Fruit fly (Drosophila melanogaster) whole organism, embryonic: ENCODE measurements around the gene CG4230.
A peak's percentile ranks its signal among the peaks of the same experiment; 100 is the strongest.

ENCODE experiments used
- CG11560 ChIP-seq: fragments of 200-800 bp; sonication (Bioruptor generic); IDR thresholded peaks from 3 replicates; pipeline ENCODE4 v1.3.6; 2022; ENCODE audit warnings: missing biosample characterization, missing genetic modification characterization
- CG11695 ChIP-seq: fragments of 200-800 bp; sonication (Bioruptor generic); IDR thresholded peaks from 3 replicates; pipeline ENCODE4 v1.3.6; 2022; ENCODE audit warnings: missing biosample characterization, missing genetic modification characterization
- CG12942 ChIP-seq: fragments of 200-800 bp; sonication (Bioruptor generic); optimal IDR thresholded peaks from 3 replicates; lab custom pipeline; 2016; ENCODE audit warnings: missing biosample characterization, missing genetic modification characterization
- CG14441 ChIP-seq: fragments of 200-800 bp; sonication (Bioruptor generic); IDR thresholded peaks from 2 replicates; pipeline ENCODE4 v1.3.6; 2022; ENCODE audit warnings: missing biosample characterization, missing genetic modification characterization
- CG15011 ChIP-seq: fragments of 200-800 bp; sonication (Bioruptor generic); optimal IDR thresholded peaks from 3 replicates; lab custom pipeline; 2018; ENCODE audit warnings: missing biosample characterization, mild to moderate bottlenecking, missing genetic modification characterization
- CG17359 ChIP-seq: fragments of 200-800 bp; sonication (Bioruptor generic); optimal IDR thresholded peaks from 3 replicates; lab custom pipeline; 2018; ENCODE audit warnings: missing biosample characterization, mild to moderate bottlenecking, missing genetic modification characterization, moderate library complexity
- CG17612 ChIP-seq: fragments of 200-800 bp; sonication (Bioruptor generic); IDR thresholded peaks from 2 replicates; pipeline ENCODE4 v1.3.6; 2022; ENCODE audit warnings: missing biosample characterization, missing genetic modification characterization
- CG2678 ChIP-seq: fragments of 200-800 bp; sonication (Bioruptor generic); optimal IDR thresholded peaks from 3 replicates; lab custom pipeline; 2019; ENCODE audit warnings: missing biosample characterization, mild to moderate bottlenecking, missing genetic modification characterization, moderate library complexity
- CG32772 ChIP-seq: fragments of 200-800 bp; sonication (Bioruptor generic); IDR thresholded peaks from 2 replicates; pipeline ENCODE4 v1.3.6; 2022; ENCODE audit warnings: missing biosample characterization, missing genetic modification characterization
- CG34224 ChIP-seq: fragments of 200-800 bp; sonication (Bioruptor generic); IDR thresholded peaks from 3 replicates; pipeline ENCODE4 v1.3.6; 2022; ENCODE audit warnings: missing biosample characterization, missing genetic modification characterization; ENCODE audit not compliant: partially characterized antibody
- CG5245 ChIP-seq: fragments of 200-800 bp; sonication (Bioruptor generic); optimal IDR thresholded peaks from 3 replicates; lab custom pipeline; 2016; ENCODE audit warnings: missing biosample characterization, missing genetic modification characterization
- CG6854 ChIP-seq: fragments of 200-800 bp; sonication (Bioruptor generic); optimal IDR thresholded peaks from 3 replicates; lab custom pipeline; 2017; ENCODE audit warnings: missing biosample characterization, mild to moderate bottlenecking, missing genetic modification characterization
- CG7271 ChIP-seq: fragments of 200-800 bp; sonication (Bioruptor generic); optimal IDR thresholded peaks from 2 replicates; lab custom pipeline; 2018; ENCODE audit warnings: missing biosample characterization, mild to moderate bottlenecking, missing genetic modification characterization, moderate library complexity
- CG7987 ChIP-seq: fragments of 200-800 bp; sonication (Bioruptor generic); optimal IDR thresholded peaks from 2 replicates; lab custom pipeline; 2018; ENCODE audit warnings: missing biosample characterization, mild to moderate bottlenecking, missing genetic modification characterization, moderate library complexity
- CG8359 ChIP-seq: fragments of 200-800 bp; sonication (Bioruptor generic); optimal IDR thresholded peaks from 2 replicates; lab custom pipeline; 2017; ENCODE audit warnings: missing biosample characterization, mild to moderate bottlenecking, missing genetic modification characterization, borderline replicate concordance
- D19B ChIP-seq: fragments of 200-800 bp; sonication (Bioruptor generic); optimal IDR thresholded peaks from 2 replicates; lab custom pipeline; 2017; ENCODE audit warnings: missing biosample characterization, mild to moderate bottlenecking, missing genetic modification characterization
- Dip3 ChIP-seq: fragments of 200-800 bp; sonication (Bioruptor generic); optimal IDR thresholded peaks from 3 replicates; lab custom pipeline; 2016; ENCODE audit warnings: missing biosample characterization, missing genetic modification characterization
- ERR ChIP-seq: fragments of 200-800 bp; sonication (Bioruptor generic); optimal IDR thresholded peaks from 2 replicates; lab custom pipeline; 2016; ENCODE audit warnings: missing biosample characterization, missing genetic modification characterization
- HLHmδ ChIP-seq: fragments of 200-800 bp; sonication (Bioruptor generic); optimal IDR thresholded peaks from 2 replicates; lab custom pipeline; 2018; ENCODE audit warnings: missing biosample characterization, mild to moderate bottlenecking, missing genetic modification characterization, moderate library complexity
- Hey ChIP-seq: fragments of 200-800 bp; sonication (Bioruptor generic); optimal IDR thresholded peaks from 3 replicates; lab custom pipeline; 2018; ENCODE audit warnings: missing biosample characterization, mild to moderate bottlenecking, missing genetic modification characterization
- Hmr ChIP-seq: fragments of 200-800 bp; sonication (Bioruptor generic); optimal IDR thresholded peaks from 3 replicates; lab custom pipeline; 2017; ENCODE audit warnings: mild to moderate bottlenecking, missing biosample characterization, missing genetic modification reagents, missing genetic modification characterization
- Hr3 ChIP-seq: fragments of 200-800 bp; sonication (Bioruptor generic); optimal IDR thresholded peaks from 3 replicates; lab custom pipeline; 2016; ENCODE audit warnings: missing biosample characterization, missing genetic modification characterization
- Neu2 ChIP-seq: fragments of 200-800 bp; sonication (Bioruptor generic); optimal IDR thresholded peaks from 3 replicates; lab custom pipeline; 2016; ENCODE audit warnings: missing biosample characterization, missing genetic modification characterization, borderline replicate concordance
- Nf-YC ChIP-seq: fragments of 200-800 bp; optimal IDR thresholded peaks from 3 replicates; lab custom pipeline; 2019; ENCODE audit warnings: missing biosample characterization, mild to moderate bottlenecking, missing genetic modification characterization, moderate library complexity
- Rfx ChIP-seq: fragments of 200-800 bp; sonication (Bioruptor generic); IDR thresholded peaks from 2 replicates; pipeline ENCODE4 v1.3.6; 2022; ENCODE audit warnings: missing biosample characterization, missing genetic modification characterization
- TFAM ChIP-seq: fragments of 200-800 bp; sonication (Bioruptor generic); optimal IDR thresholded peaks from 2 replicates; lab custom pipeline; 2017; ENCODE audit warnings: missing biosample characterization, missing genetic modification characterization, inconsistent platforms
- Taf1 ChIP-seq: fragments of 200-800 bp; sonication (Bioruptor generic); IDR thresholded peaks from 2 replicates; pipeline ENCODE4 v1.3.6; 2022; ENCODE audit warnings: missing biosample characterization, missing genetic modification characterization
- ab ChIP-seq: fragments of 200-800 bp; sonication (Bioruptor generic); optimal IDR thresholded peaks from 2 replicates; lab custom pipeline; 2016; ENCODE audit warnings: missing biosample characterization, missing genetic modification characterization
- ato ChIP-seq: fragments of 200-800 bp; sonication (Bioruptor generic); IDR thresholded peaks from 2 replicates; pipeline ENCODE4 v1.3.6; 2022; ENCODE audit warnings: missing biosample characterization, missing genetic modification characterization; ENCODE audit not compliant: partially characterized antibody
- bab2 ChIP-seq: fragments of 200-800 bp; sonication (Bioruptor generic); optimal IDR thresholded peaks from 2 replicates; lab custom pipeline; 2016; ENCODE audit warnings: missing biosample characterization, missing genetic modification characterization
- chn ChIP-seq: fragments of 200-800 bp; sonication (Bioruptor generic); optimal IDR thresholded peaks from 2 replicates; lab custom pipeline; 2016; ENCODE audit warnings: missing biosample characterization, missing genetic modification characterization
- croc ChIP-seq: fragments of 200-800 bp; sonication (Bioruptor generic); conservative IDR thresholded peaks from 3 replicates; pipeline ENCODE4 v1.3.6; 2022; ENCODE audit warnings: missing biosample characterization, missing genetic modification characterization
- dimm ChIP-seq: fragments of 200-800 bp; sonication (Bioruptor generic); IDR thresholded peaks from 2 replicates; pipeline ENCODE4 v1.3.6; 2022; ENCODE audit warnings: missing biosample characterization, missing genetic modification characterization
- dm ChIP-seq: fragments of 200-800 bp; sonication (Bioruptor generic); optimal IDR thresholded peaks from 3 replicates; lab custom pipeline; 2016; ENCODE audit warnings: missing biosample characterization, missing genetic modification characterization
- emc ChIP-seq: fragments of 200-800 bp; sonication (Bioruptor generic); optimal IDR thresholded peaks from 2 replicates; lab custom pipeline; 2016; ENCODE audit warnings: missing biosample characterization, missing genetic modification characterization
- fu2 ChIP-seq: fragments of 200-800 bp; sonication (Bioruptor generic); optimal IDR thresholded peaks from 2 replicates; lab custom pipeline; 2016; ENCODE audit warnings: missing biosample characterization, missing genetic modification characterization
- hkb ChIP-seq, 2 experiments: fragments of 200-800 bp in 1 of 2; fragments of >200 bp in 1 of 2; sonication (Bioruptor generic) in 1 of 2; IDR thresholded peaks in 1 of 2; optimal IDR thresholded peaks in 1 of 2; 2 replicates each; pipeline versions ENCODE4 v1.3.6 to Lab custom; 2017 to 2022; ENCODE audit warnings: missing biosample characterization in 1 of 2, missing genetic modification characterization in 1 of 2
- inv ChIP-seq: fragments of 200-800 bp; sonication (Bioruptor generic); IDR thresholded peaks from 2 replicates; pipeline ENCODE4 v1.3.6; 2022; ENCODE audit warnings: missing biosample characterization, missing genetic modification characterization; ENCODE audit not compliant: partially characterized antibody
- kni ChIP-seq: fragments of 200-800 bp; sonication (Bioruptor generic); optimal IDR thresholded peaks from 3 replicates; lab custom pipeline; 2017; ENCODE audit warnings: mild to moderate bottlenecking, missing biosample characterization, missing genetic modification reagents, missing genetic modification characterization
- lilli ChIP-seq: fragments of 200-800 bp; sonication (Bioruptor generic); optimal IDR thresholded peaks from 3 replicates; lab custom pipeline; 2016; ENCODE audit warnings: missing biosample characterization, missing genetic modification characterization
- lov ChIP-seq, 2 experiments: fragments of 200-800 bp in 1 of 2; fragments of >200 bp in 1 of 2; sonication (Bioruptor generic) in 1 of 2; IDR thresholded peaks in 1 of 2; optimal IDR thresholded peaks in 1 of 2; 2 replicates in 1 of 2; 3 replicates in 1 of 2; pipeline versions ENCODE4 v1.3.6 to Lab custom; 2017 to 2022; ENCODE audit warnings: missing biosample characterization in 1 of 2, missing genetic modification characterization in 1 of 2
- luna ChIP-seq: fragments of 200-800 bp; sonication (Bioruptor generic); optimal IDR thresholded peaks from 2 replicates; lab custom pipeline; 2016; ENCODE audit warnings: missing biosample characterization, missing genetic modification characterization
- row ChIP-seq: fragments of 200-800 bp; sonication (Bioruptor generic); IDR thresholded peaks from 3 replicates; pipeline ENCODE4 v1.3.6; 2022; ENCODE audit warnings: missing biosample characterization, missing genetic modification characterization
- run ChIP-seq: fragments of 200-800 bp; sonication (Bioruptor generic); optimal IDR thresholded peaks from 3 replicates; lab custom pipeline; 2018; ENCODE audit warnings: missing biosample characterization, mild to moderate bottlenecking, missing genetic modification characterization
- scrt ChIP-seq: fragments of 200-800 bp; sonication (Bioruptor generic); optimal IDR thresholded peaks from 2 replicates; lab custom pipeline; 2018; ENCODE audit warnings: missing biosample characterization, mild to moderate bottlenecking, missing genetic modification characterization, moderate library complexity
- sna ChIP-seq: fragments of 200-800 bp; sonication (Bioruptor generic); IDR thresholded peaks from 2 replicates; pipeline ENCODE4 v1.3.6; 2022; ENCODE audit warnings: missing biosample characterization, missing genetic modification characterization; ENCODE audit not compliant: partially characterized antibody
- sqz ChIP-seq: fragments of 200-800 bp; sonication (Bioruptor generic); optimal IDR thresholded peaks from 3 replicates; lab custom pipeline; 2018; ENCODE audit warnings: missing biosample characterization, mild to moderate bottlenecking, missing genetic modification characterization
- stwl ChIP-seq: fragments of 200-800 bp; sonication (Bioruptor generic); optimal IDR thresholded peaks from 3 replicates; lab custom pipeline; 2018; ENCODE audit warnings: missing biosample characterization, mild to moderate bottlenecking, missing genetic modification characterization, moderate library complexity
- unpg ChIP-seq: fragments of 200-800 bp; sonication (Bioruptor generic); optimal IDR thresholded peaks from 3 replicates; lab custom pipeline; 2018; ENCODE audit warnings: missing biosample characterization, mild to moderate bottlenecking, missing genetic modification characterization, moderate library complexity
- zfh1 ChIP-seq: fragments of 200-800 bp; sonication (Bioruptor generic); IDR thresholded peaks from 3 replicates; pipeline ENCODE4 v1.3.6; 2022; ENCODE audit warnings: missing biosample characterization, missing genetic modification characterization

The CG4230 gene

dm6 chr2L:5092145-5092544, 3.9 kb upstream of the CG4230 start (continued):
- TF ChIP-seq Nf-YC (tag; lab: Kevin White, UChicago), result no peak
- TF ChIP-seq kni (GFP tag; lab: Kevin White, UChicago), result no peak
- TF ChIP-seq CG34224 (GFP tag; lab: Robert Waterston, UW), result no peak
- no peak for TF ChIP-seq run (tag; lab: Kevin White, UChicago)
- TF ChIP-seq Hmr (GFP tag; lab: Kevin White, UChicago), result no peak
- no peak for TF ChIP-seq CG17359 (tag; lab: Kevin White, UChicago)
- TF ChIP-seq CG12942, result no peak
- TF ChIP-seq ato, result no peak
- no peak for TF ChIP-seq CG7987 (GFP tag; lab: Kevin White, UChicago)
- TF ChIP-seq Rfx (GFP tag; lab: Robert Waterston, UW), result peak; percentile 21; the same call in 1 of the 2 replicates
- TF ChIP-seq lilli (GFP tag; lab: Kevin White, UChicago), result peak; percentile 22
- TF ChIP-seq CG2678 (tag; lab: Kevin White, UChicago), result no peak
- 0 out of 3 replicates have a peak, but pooled peaks have one; percentile 31 for TF ChIP-seq CG11695
- TF ChIP-seq TFAM (GFP tag; lab: Kevin White, UChicago), result no peak
- no peak for TF ChIP-seq CG7271
- TF ChIP-seq croc (GFP tag; lab: Robert Waterston, UW), result no peak
- TF ChIP-seq CG14441 (GFP tag; lab: Robert Waterston, UW), result no peak
- TF ChIP-seq sna, result no peak
- TF ChIP-seq dimm (GFP tag; lab: Robert Waterston, UW), result no peak
- no peak for TF ChIP-seq CG8359 (GFP tag; lab: Kevin White, UChicago)
- TF ChIP-seq fu2 (GFP tag; lab: Kevin White, UChicago), result no peak
- TF ChIP-seq dm (GFP tag; lab: Kevin White, UChicago), result no peak
- no peak for TF ChIP-seq Neu2 (GFP tag; lab: Kevin White, UChicago)
- TF ChIP-seq CG17612, result no peak
- no peak for TF ChIP-seq scrt
- no peak for TF ChIP-seq chn (GFP tag; lab: Kevin White, UChicago)
- no peak for TF ChIP-seq sqz (GFP tag; lab: Kevin White, UChicago)
- no peak for TF ChIP-seq Hey
- no peak for TF ChIP-seq ab (GFP tag; lab: Kevin White, UChicago)
- no peak for TF ChIP-seq CG11560 (tag; lab: Robert Waterston, UW)
- TF ChIP-seq CG6854 (GFP tag; lab: Kevin White, UChicago), result no peak
- no peak for TF ChIP-seq stwl (tag; lab: Kevin White, UChicago)
- TF ChIP-seq hkb (optimal IDR thresholded peaks at IDR 0.05; lab: Kevin White, UChicago), result no peak
- TF ChIP-seq hkb (GFP tag; IDR thresholded peaks at IDR 0.05; lab: Robert Waterston, UW), result no peak
- peak; percentile 26; the same call in 1 of the 3 replicates for TF ChIP-seq row (GFP tag; lab: Robert Waterston, UW)
- TF ChIP-seq CG15011 (GFP tag; lab: Kevin White, UChicago), result no peak
- TF ChIP-seq Taf1, result no peak
- TF ChIP-seq CG32772 (GFP tag; lab: Robert Waterston, UW), result no peak
- TF ChIP-seq D19B (GFP tag; lab: Kevin White, UChicago), result no peak
- no peak for TF ChIP-seq unpg
- TF ChIP-seq zfh1 (GFP tag; lab: Robert Waterston, UW), result no peak
- TF ChIP-seq HLHmδ (GFP tag; lab: Kevin White, UChicago), result no peak
- TF ChIP-seq luna, result no peak
- no peak for TF ChIP-seq lov (optimal IDR thresholded peaks at IDR 0.05; lab: Kevin White, UChicago)
- no peak for TF ChIP-seq lov (GFP tag; IDR thresholded peaks at IDR 0.05; lab: Robert Waterston, UW)
- TF ChIP-seq bab2 (GFP tag; lab: Kevin White, UChicago), result no peak
- no peak for TF ChIP-seq CG5245 (GFP tag; lab: Kevin White, UChicago)
- no peak for TF ChIP-seq inv (GFP tag; lab: Robert Waterston, UW)
- TF ChIP-seq Dip3 (GFP tag; lab: Kevin White, UChicago), result peak; percentile 19
- TF ChIP-seq ERR (GFP tag; lab: Kevin White, UChicago), result no peak
- no peak for TF ChIP-seq emc (GFP tag; lab: Kevin White, UChicago)
- TF ChIP-seq Hr3 (GFP tag; lab: Kevin White, UChicago), result no peak
